Worm (Caenorhabditis elegans): Measurements from ENCODE around the gene Y54G2A.45.

Y54G2A.45 gene

ce11 chrIV:2803652-2804051, 2.0 kb upstream of the Y54G2A.45 start, which contains the start of gene Y54G2A.32:
Y54G2A.32 (plus strand) TSS chrIV:2803952.
- TF ChIP-seq lsy-2 (tag; optimal IDR thresholded peaks at IDR 0.05) (no peak), lin-32 (GFP tag; optimal IDR thresholded peaks at IDR 0.05) (no peak), unc-62 (GFP tag; optimal IDR thresholded peaks at IDR 0.05) (no peak), unc-39 (tag; optimal IDR thresholded peaks at IDR 0.05) (no peak), ham-2 (GFP tag; optimal IDR thresholded peaks at IDR 0.05) (no peak), zip-8 (tag; optimal IDR thresholded peaks at IDR 0.05) (no peak), nhr-237 (tag; optimal IDR thresholded peaks at IDR 0.05) (no peak), cnd-1 (tag; optimal IDR thresholded peaks at IDR 0.05) (no peak), lin-13 (tag; optimal IDR thresholded peaks at IDR 0.05) (no peak), nhr-2 (tag; optimal IDR thresholded peaks at IDR 0.05) (no peak), unc-120 (tag; optimal IDR thresholded peaks at IDR 0.05; ENCODE audit: poor library complexity, severe bottlenecking) (no peak), flh-1 (GFP tag; optimal IDR thresholded peaks at IDR 0.05) (no peak)

- TF ChIP-seq ham-2 (GFP tag; optimal IDR thresholded peaks at IDR 0.05) (no peak), ztf-11 (tag; optimal IDR thresholded peaks at IDR 0.05) (no peak), drap-1 (GFP tag; optimal IDR thresholded peaks at IDR 0.05) (no peak), nhr-12 (tag; optimal IDR thresholded peaks at IDR 0.05) (no peak), lsy-2 (tag; optimal IDR thresholded peaks at IDR 0.05) (no peak)
Measured at ce11 chrIV:2808154-2808553, 2.5 kb downstream of the Y54G2A.45 start.

- no peak for TF ChIP-seq nhr-76 (tag; optimal IDR thresholded peaks at IDR 0.05)
- TF ChIP-seq M03D4.4 (tag; optimal IDR thresholded peaks at IDR 0.05) = no peak
- TF ChIP-seq tbx-8 (GFP tag; optimal IDR thresholded peaks at IDR 0.05) = no peak
- TF ChIP-seq elt-1 (tag; optimal IDR thresholded peaks at IDR 0.05; ENCODE audit: borderline replicate concordance, insufficient read depth) = peak; percentile 13
- peak; percentile 88 for TF ChIP-seq blmp-1 (tag; optimal IDR thresholded peaks at IDR 0.05)
- TF ChIP-seq ham-2 (GFP tag; optimal IDR thresholded peaks at IDR 0.05) = peak; percentile 27
Measured at ce11 chrIV:2809208-2809607, 3.6 kb downstream of the Y54G2A.45 start, which contains the start of gene Y54G2A.76. Y54G2A.76 (plus strand) TSS chrIV:2809410.

ce11 chrIV:2817038-2817437, 11.4 kb downstream of the Y54G2A.45 start:
- TF ChIP-seq sptf-1 (tag; optimal IDR thresholded peaks at IDR 0.05) = no peak
- TF ChIP-seq unc-120 (tag; optimal IDR thresholded peaks at IDR 0.05; ENCODE audit: poor library complexity, severe bottlenecking) = no peak
- no peak for TF ChIP-seq zip-8 (tag; optimal IDR thresholded peaks at IDR 0.05)
- TF ChIP-seq bed-3 (GFP tag; optimal IDR thresholded peaks at IDR 0.05) = no peak
- TF ChIP-seq ceh-39 (tag; optimal IDR thresholded peaks at IDR 0.05) = no peak
- no peak for TF ChIP-seq mab-5 (tag; optimal IDR thresholded peaks at IDR 0.05)
- no peak for TF ChIP-seq tbx-8 (GFP tag; optimal IDR thresholded peaks at IDR 0.05)
- no peak for TF ChIP-seq mls-2 (tag; optimal IDR thresholded peaks at IDR 0.05)
- TF ChIP-seq cnd-1 (tag; optimal IDR thresholded peaks at IDR 0.05) = no peak
- TF ChIP-seq ceh-83 (GFP tag; optimal IDR thresholded peaks at IDR 0.05) = no peak
- no peak for TF ChIP-seq nhr-28 (tag; optimal IDR thresholded peaks at IDR 0.05)
- no peak for TF ChIP-seq mep-1 (tag; optimal IDR thresholded peaks at IDR 0.05)
- no peak for TF ChIP-seq M03D4.4 (tag; optimal IDR thresholded peaks at IDR 0.05)
- no peak for TF ChIP-seq nhr-12 (tag; optimal IDR thresholded peaks at IDR 0.05)
- TF ChIP-seq lin-13 (tag; optimal IDR thresholded peaks at IDR 0.05) = no peak

- TF ChIP-seq flh-1 (GFP tag; optimal IDR thresholded peaks at IDR 0.05) = no peak
- no peak for TF ChIP-seq elt-3 (tag; optimal IDR thresholded peaks at IDR 0.05)
- no peak for TF ChIP-seq bed-3 (GFP tag; optimal IDR thresholded peaks at IDR 0.05)
- no peak for TF ChIP-seq sem-2 (GFP tag; optimal IDR thresholded peaks at IDR 0.05)
- no peak for TF ChIP-seq ceh-83 (GFP tag; optimal IDR thresholded peaks at IDR 0.05)
Measured at ce11 chrIV:2819633-2820032, 14.0 kb downstream of the Y54G2A.45 start, which contains the start of gene Y54G2A.13. Y54G2A.13 (minus strand) TSS chrIV:2819733.

ce11 chrIV:2820408-2820807, 14.8 kb downstream of the Y54G2A.45 start, which contains the start of gene Y54G2A.37:
Y54G2A.37 (plus strand) TSS chrIV:2820708.
- TF ChIP-seq unc-120 (tag; optimal IDR thresholded peaks at IDR 0.05; ENCODE audit: poor library complexity, severe bottlenecking) (no peak), nhr-237 (tag; optimal IDR thresholded peaks at IDR 0.05) (no peak), drap-1 (GFP tag; optimal IDR thresholded peaks at IDR 0.05) (no peak), sem-2 (GFP tag; optimal IDR thresholded peaks at IDR 0.05) (no peak), nhr-12 (tag; optimal IDR thresholded peaks at IDR 0.05) (no peak), elt-1 (tag; optimal IDR thresholded peaks at IDR 0.05; ENCODE audit: borderline replicate concordance, insufficient read depth) (no peak), blmp-1 (tag; optimal IDR thresholded peaks at IDR 0.05) (no peak), snpc-4 (tag; optimal IDR thresholded peaks at IDR 0.05) (no peak), ztf-11 (tag; optimal IDR thresholded peaks at IDR 0.05) (no peak), nhr-76 (tag; optimal IDR thresholded peaks at IDR 0.05) (no peak), sptf-1 (tag; optimal IDR thresholded peaks at IDR 0.05) (no peak), ham-2 (GFP tag; optimal IDR thresholded peaks at IDR 0.05) (no peak), mab-5 (tag; optimal IDR thresholded peaks at IDR 0.05) (no peak), pha-4 (tag; optimal IDR thresholded peaks at IDR 0.05) (no peak), ceh-39 (tag; optimal IDR thresholded peaks at IDR 0.05) (no peak), elt-3 (tag; optimal IDR thresholded peaks at IDR 0.05) (no peak), flh-1 (GFP tag; optimal IDR thresholded peaks at IDR 0.05) (no peak), bed-3 (GFP tag; optimal IDR thresholded peaks at IDR 0.05) (no peak), mep-1 (tag; optimal IDR thresholded peaks at IDR 0.05) (no peak)

Measured in whole organism, mixed stage, embryonic.